Worm (Caenorhabditis elegans) whole organism, L1 larva: Measurements from ENCODE around the gene F39G3.5.
"Not testable (repeated sequence)": the region's sequence is repeated elsewhere in the genome, so short reads cannot be mapped to it uniquely, and the experiment has no call there.

Experiments used
- C16A3.4 ChIP-seq: fragments of 150-350 bp; optimal IDR thresholded peaks from 2 replicates; lab custom pipeline; 2014; ENCODE audit warnings: missing biosample characterization, missing genetic modification characterization
- F16B12.6 ChIP-seq: fragments of 150-350 bp; optimal IDR thresholded peaks from 2 replicates; lab custom pipeline; 2014; ENCODE audit warnings: missing biosample characterization, missing genetic modification characterization
- Y116A8C.19 ChIP-seq: sonication (generic microtip); optimal IDR thresholded peaks from 2 replicates; lab custom pipeline; 2016; ENCODE audit warnings: missing compliant biosample characterization, missing genetic modification characterization, borderline replicate concordance
- aha-1 ChIP-seq: fragments of 150-350 bp; optimal IDR thresholded peaks from 2 replicates; lab custom pipeline; 2014; ENCODE audit warnings: missing biosample characterization, missing genetic modification characterization
- alr-1 ChIP-seq: fragments of 200-800 bp; sonication (Bioruptor generic); optimal IDR thresholded peaks from 2 replicates; lab custom pipeline; 2018; ENCODE audit warnings: borderline replicate concordance, mild to moderate bottlenecking, missing genetic modification characterization, missing compliant biosample characterization
- ama-1 ChIP-seq: fragments of 150-350 bp; optimal IDR thresholded peaks from 2 replicates; lab custom pipeline; 2014
- ceh-88 ChIP-seq: fragments of 200-800 bp; sonication (Bioruptor generic); IDR thresholded peaks from 2 replicates; pipeline ENCODE4 v1.3.6; 2022; ENCODE audit warnings: missing genetic modification characterization, missing compliant biosample characterization
- ces-1 ChIP-seq: fragments of 150-350 bp; optimal IDR thresholded peaks from 2 replicates; lab custom pipeline; 2014; ENCODE audit warnings: missing biosample characterization, missing genetic modification reagents, missing genetic modification characterization
- dsc-1 ChIP-seq: sonication (generic microtip); optimal IDR thresholded peaks from 2 replicates; lab custom pipeline; 2016; ENCODE audit warnings: mild to moderate bottlenecking, missing genetic modification characterization, missing compliant biosample characterization
- efl-1 ChIP-seq, 4 experiments: fragments of 150-350 bp; optimal IDR thresholded peaks in 3 of 4; peaks in 1 of 4; 1 replicate in 1 of 4; 2 replicates in 3 of 4; lab custom pipeline; 2014; ENCODE audit warnings: missing biosample characterization in 2 of 4, missing genetic modification characterization in 2 of 4, missing genetic modification reagents in 2 of 4
- efl-3 ChIP-seq: fragments of 200-800 bp; sonication (Bioruptor generic); optimal IDR thresholded peaks from 2 replicates; lab custom pipeline; 2018; ENCODE audit warnings: mild to moderate bottlenecking, missing genetic modification characterization, missing compliant biosample characterization
- egl-13 ChIP-seq: sonication (generic microtip); optimal IDR thresholded peaks from 2 replicates; lab custom pipeline; 2016; ENCODE audit warnings: missing genotype, missing genetic modification reagents, missing genetic modification characterization, missing compliant biosample characterization
- elt-2 ChIP-seq: sonication (generic microtip); optimal IDR thresholded peaks from 2 replicates; lab custom pipeline; 2016; ENCODE audit warnings: missing genetic modification characterization, mild to moderate bottlenecking, inconsistent platforms, missing compliant biosample characterization, missing genetic modification reagents
- fkh-4 ChIP-seq: sonication (generic microtip); optimal IDR thresholded peaks from 2 replicates; lab custom pipeline; 2016; ENCODE audit warnings: missing compliant biosample characterization, missing genetic modification characterization, borderline replicate concordance
- fkh-8 ChIP-seq: sonication (generic microtip); optimal IDR thresholded peaks from 2 replicates; lab custom pipeline; 2016; ENCODE audit warnings: mild to moderate bottlenecking, missing genetic modification characterization, missing compliant biosample characterization
- grh-1 ChIP-seq: fragments of 200-800 bp; sonication (Bioruptor generic); IDR thresholded peaks from 2 replicates; pipeline ENCODE4 v1.3.6; 2022; ENCODE audit warnings: missing genetic modification reagents, missing genetic modification characterization, missing compliant biosample characterization
- hlh-17 ChIP-seq: fragments of 200-800 bp; sonication (Bioruptor generic); optimal IDR thresholded peaks from 2 replicates; lab custom pipeline; 2018; ENCODE audit warnings: missing genetic modification characterization, mild to moderate bottlenecking, missing compliant biosample characterization, moderate library complexity, borderline replicate concordance
- isw-1 ChIP-seq: fragments of 200-800 bp; sonication (Bioruptor generic); IDR thresholded peaks from 2 replicates; pipeline ENCODE4 v1.3.6; 2022; ENCODE audit warnings: missing genetic modification characterization, missing compliant biosample characterization
- jun-1 ChIP-seq: fragments of 150-350 bp; optimal IDR thresholded peaks from 2 replicates; lab custom pipeline; 2014; ENCODE audit warnings: missing biosample characterization, missing genetic modification reagents, missing genetic modification characterization
- lin-14 ChIP-seq: fragments of 200-800 bp; sonication (Bioruptor generic); optimal IDR thresholded peaks from 2 replicates; lab custom pipeline; 2018; ENCODE audit warnings: mild to moderate bottlenecking, missing genetic modification characterization, moderate library complexity, missing compliant biosample characterization
- lin-15B ChIP-seq: fragments of 150-350 bp; sonication (generic microtip); optimal IDR thresholded peaks from 3 replicates; lab custom pipeline; 2014; ENCODE audit warnings: missing biosample characterization, missing genetic modification characterization
- lin-35 ChIP-seq, 2 experiments: fragments of 150-350 bp; optimal IDR thresholded peaks; 2 replicates each; lab custom pipeline; 2014; ENCODE audit warnings: missing biosample characterization in 2 of 2, missing genetic modification characterization in 2 of 2, missing genetic modification reagents in 2 of 2
- lsy-2 ChIP-seq, 2 experiments: fragments of 150-350 bp; optimal IDR thresholded peaks; 2 replicates each; lab custom pipeline; 2014; ENCODE audit warnings: missing biosample characterization in 2 of 2, missing genetic modification characterization in 2 of 2
- mab-9 ChIP-seq: fragments of 200-800 bp; sonication (Bioruptor generic); IDR thresholded peaks from 2 replicates; pipeline ENCODE4 v1.3.6; 2022; ENCODE audit warnings: missing genetic modification reagents, missing genetic modification characterization, missing compliant biosample characterization
- mep-1 ChIP-seq: fragments of 150-350 bp; optimal IDR thresholded peaks from 2 replicates; lab custom pipeline; 2014; ENCODE audit warnings: missing biosample characterization, missing genetic modification characterization
- nhr-12 ChIP-seq: sonication (generic microtip); optimal IDR thresholded peaks from 2 replicates; lab custom pipeline; 2017; ENCODE audit warnings: missing biosample characterization, missing genetic modification characterization
- nhr-19 ChIP-seq: fragments of 200-800 bp; sonication (Bioruptor generic); conservative IDR thresholded peaks from 2 replicates; pipeline ENCODE4 v1.3.6; 2022; ENCODE audit warnings: missing genetic modification characterization, missing compliant biosample characterization
- nhr-20 ChIP-seq: sonication (generic microtip); optimal IDR thresholded peaks from 2 replicates; lab custom pipeline; 2016; ENCODE audit warnings: mild to moderate bottlenecking, missing genetic modification characterization, missing compliant biosample characterization
- nhr-28 ChIP-seq: fragments of 150-350 bp; optimal IDR thresholded peaks from 2 replicates; lab custom pipeline; 2014; ENCODE audit warnings: missing biosample characterization, missing genetic modification characterization
- nhr-71 ChIP-seq: sonication (generic microtip); optimal IDR thresholded peaks from 2 replicates; lab custom pipeline; 2016; ENCODE audit warnings: mild to moderate bottlenecking, missing genetic modification characterization, moderate library complexity, missing compliant biosample characterization
- rnt-1 ChIP-seq: sonication (generic microtip); optimal IDR thresholded peaks from 2 replicates; lab custom pipeline; 2016; ENCODE audit warnings: mild to moderate bottlenecking, missing genetic modification characterization, moderate library complexity, missing compliant biosample characterization
- snpc-4 ChIP-seq: fragments of 150-350 bp; optimal IDR thresholded peaks from 2 replicates; lab custom pipeline; 2014; ENCODE audit warnings: missing biosample characterization, missing genetic modification characterization
- sptf-1 ChIP-seq: fragments of 150-350 bp; optimal IDR thresholded peaks from 2 replicates; lab custom pipeline; 2014; ENCODE audit warnings: missing biosample characterization, missing genetic modification characterization
- swsn-7 ChIP-seq: sonication (generic microtip); optimal IDR thresholded peaks from 2 replicates; lab custom pipeline; 2016; ENCODE audit warnings: missing genetic modification characterization, missing compliant biosample characterization
- unc-130 ChIP-seq: fragments of 150-350 bp; optimal IDR thresholded peaks from 2 replicates; lab custom pipeline; 2017; ENCODE audit warnings: missing biosample characterization, missing genetic modification characterization, inconsistent platforms
- unc-98 ChIP-seq: fragments of 200-800 bp; sonication (Bioruptor generic); IDR thresholded peaks from 2 replicates; pipeline ENCODE4 v1.3.6; 2022; ENCODE audit warnings: missing genetic modification characterization, missing compliant biosample characterization
- zag-1 ChIP-seq: fragments of 150-350 bp; optimal IDR thresholded peaks from 2 replicates; lab custom pipeline; 2014; ENCODE audit warnings: missing biosample characterization, missing genetic modification characterization

Gene F39G3.5

DNA sequence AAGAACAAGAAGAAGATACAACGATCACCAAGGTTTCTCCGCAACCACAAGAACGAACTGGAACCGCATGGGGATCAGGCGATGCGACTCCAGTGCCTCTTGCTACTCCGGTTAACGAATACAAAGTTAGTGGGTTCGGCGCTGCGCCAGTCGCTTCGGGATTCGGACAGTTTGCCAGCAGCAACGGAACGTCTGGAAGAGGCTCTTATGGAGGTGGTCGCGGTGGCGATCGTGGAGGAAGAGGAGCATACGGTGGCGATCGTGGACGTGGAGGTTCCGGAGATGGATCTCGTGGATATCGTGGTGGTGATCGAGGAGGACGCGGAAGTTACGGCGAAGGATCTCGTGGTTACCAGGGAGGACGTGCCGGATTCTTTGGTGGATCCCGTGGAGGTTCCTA is 35.6 kb downstream of the F39G3.5 start:
- TF ChIP-seq efl-3 (GFP tag; lab: Kevin White, UChicago) (no peak), unc-130 (tag; lab: Kevin White, UChicago) (no peak), egl-13 (tag; lab: Kevin White, UChicago) (no peak), zag-1 (no peak), C16A3.4 (tag; lab: Kevin White, UChicago) (no peak), efl-1 (optimal IDR thresholded peaks at IDR 0.05; lab: Kevin White, UChicago) (no peak), efl-1 (GFP tag; optimal IDR thresholded peaks at IDR 0.05 in 1 of 2; lab: Kevin White, UChicago) (no peak), lin-14 (GFP tag; lab: Kevin White, UChicago) (no peak), mab-9 (GFP tag; lab: Robert Waterston, UW) (no peak), nhr-12 (no peak), nhr-20 (tag; lab: Kevin White, UChicago) (no peak)

DNA sequence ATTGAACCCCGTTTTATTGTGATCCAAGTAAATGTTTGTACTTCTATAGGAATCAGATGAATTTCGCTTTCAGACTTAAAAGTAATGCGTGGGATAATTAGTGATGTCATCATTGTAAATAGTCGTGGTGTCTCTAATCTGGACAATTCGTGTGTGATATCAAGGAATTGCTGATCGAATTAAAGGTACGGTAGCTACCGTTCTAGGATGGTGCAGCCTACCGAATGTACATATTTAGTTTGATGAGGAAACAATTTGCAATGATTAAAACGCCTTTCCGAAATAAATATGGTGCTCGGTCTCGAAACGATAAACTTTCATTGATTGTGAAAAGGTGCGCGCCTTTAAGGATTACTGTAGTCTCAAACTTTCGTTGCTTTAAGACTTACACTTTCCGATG is 36.1 kb downstream of the F39G3.5 start:
- TF ChIP-seq hlh-17 (GFP tag; lab: Kevin White, UChicago) = no peak
- no peak for TF ChIP-seq fkh-8 (tag; lab: Kevin White, UChicago)
- no peak for TF ChIP-seq rnt-1 (tag; lab: Kevin White, UChicago)
- no peak for TF ChIP-seq jun-1 (tag; lab: Kevin White, UChicago)
- TF ChIP-seq unc-98 (GFP tag; lab: Robert Waterston, UW) = no peak
- TF ChIP-seq elt-2 (tag; lab: Kevin White, UChicago) = no peak
- TF ChIP-seq grh-1 (GFP tag; lab: Robert Waterston, UW) = no peak
- TF ChIP-seq nhr-19 (GFP tag; lab: Robert Waterston, UW) = no peak
- TF ChIP-seq unc-130 (tag; lab: Kevin White, UChicago) = no peak
- no peak for TF ChIP-seq zag-1
- TF ChIP-seq alr-1 (tag; lab: Kevin White, UChicago) = no peak
- no peak for TF ChIP-seq aha-1 (tag; lab: Kevin White, UChicago)
- TF ChIP-seq sptf-1 (tag; lab: Kevin White, UChicago) = no peak
- no peak for TF ChIP-seq ces-1 (GFP tag; lab: Kevin White, UChicago)

DNA sequence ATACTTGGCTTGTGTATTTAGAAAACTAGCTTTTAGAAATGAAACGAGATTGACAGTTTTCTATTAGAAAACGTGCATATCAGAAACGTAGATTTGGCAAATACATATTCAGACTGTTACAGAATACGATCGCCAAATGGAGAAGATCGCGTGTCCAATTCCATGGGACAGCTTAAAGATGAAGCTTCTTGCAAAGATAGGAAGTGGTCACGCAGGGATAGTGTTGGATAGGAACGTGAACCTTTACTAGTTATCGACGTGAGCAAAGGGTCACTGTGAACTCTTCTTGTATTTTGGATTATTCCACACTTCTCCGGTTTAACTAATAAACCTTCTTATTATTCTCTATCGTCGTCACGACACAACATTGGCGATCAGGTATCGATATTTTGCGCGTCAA is 38.3 kb downstream of the F39G3.5 start, which contains the start of gene bgnt-1.4:
TSS of gene bgnt-1.4 (plus strand) at position 301 of the 400 bp plus-strand sequence.
- TF ChIP-seq nhr-28 (tag; lab: Kevin White, UChicago); fkh-4 (tag; lab: Kevin White, UChicago); nhr-71: not testable (repeated sequence)
- TF ChIP-seq, all 84 proteins: peak for 0; not testable (repeated sequence) for 84

DNA sequence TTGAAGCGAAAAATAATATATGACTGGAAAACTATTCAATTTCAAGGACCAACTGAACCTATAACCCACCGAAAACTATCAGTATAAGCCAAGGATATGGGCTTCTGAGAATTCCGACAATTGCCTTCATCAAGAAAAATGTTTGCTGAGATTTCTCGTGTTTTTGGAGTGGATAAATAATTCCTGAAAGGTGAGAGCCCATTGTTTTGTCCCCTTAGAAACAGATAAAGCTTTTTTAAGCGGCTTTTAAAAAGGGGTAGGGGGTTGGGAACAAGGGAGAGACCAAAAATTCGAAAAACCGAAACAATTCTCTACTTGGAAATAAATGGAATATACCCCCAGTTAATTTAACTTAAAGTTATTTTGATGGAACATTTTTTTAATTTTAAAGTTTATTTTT is 44.1 kb downstream of the F39G3.5 start, which contains the start of gene C18G1.8:
TSS of gene C18G1.8 (minus strand) at position 101 of the 400 bp plus-strand sequence.
- TF ChIP-seq ceh-88 (GFP tag; lab: Robert Waterston, UW) (no peak), F16B12.6 (no peak), mab-9 (GFP tag; lab: Robert Waterston, UW) (no peak), lin-15B (no peak), Y116A8C.19 (no peak), lsy-2 (tag; optimal IDR thresholded peaks at IDR 0.05; lab: Kevin White, UChicago) (no peak), ama-1 (lab: Kevin White, UChicago) (no peak), mep-1 (tag; lab: Kevin White, UChicago) (no peak), dsc-1 (tag; lab: Kevin White, UChicago) (no peak), nhr-20 (tag; lab: Kevin White, UChicago) (no peak), sptf-1 (tag; lab: Kevin White, UChicago) (no peak), egl-13 (tag; lab: Kevin White, UChicago) (no peak), grh-1 (GFP tag; lab: Robert Waterston, UW) (no peak), isw-1 (GFP tag; lab: Robert Waterston, UW) (no peak), swsn-7 (tag; lab: Kevin White, UChicago) (no peak), hlh-17 (GFP tag; lab: Kevin White, UChicago) (no peak), snpc-4 (tag; lab: Kevin White, UChicago) (no peak), lin-35 (GFP tag; optimal IDR thresholded peaks at IDR 0.05; lab: Kevin White, UChicago) (no peak)
